Fruit fly (Drosophila melanogaster) whole organism, prepupa: ENCODE results near the gene yps.

Experiments
- Blimp-1 ChIP-seq: fragments of 200-800 bp; sonication (Bioruptor generic); optimal IDR thresholded peaks from 3 replicates; lab custom pipeline; 2017; ENCODE audit warnings: missing biosample characterization, missing genetic modification characterization, mild to moderate bottlenecking, moderate library complexity, missing genetic modification reagents
- CG10631 ChIP-seq: fragments of 200-800 bp; sonication (Bioruptor generic); optimal IDR thresholded peaks from 2 replicates; lab custom pipeline; 2016; ENCODE audit warnings: missing biosample characterization, missing genetic modification characterization
- CG10669 ChIP-seq: fragments of 200-800 bp; sonication (Bioruptor generic); optimal IDR thresholded peaks from 3 replicates; lab custom pipeline; 2018; ENCODE audit warnings: missing biosample characterization, mild to moderate bottlenecking, missing genetic modification characterization, moderate library complexity
- CG11294 ChIP-seq: fragments of 200-800 bp; sonication (Bioruptor generic); IDR thresholded peaks from 2 replicates; pipeline ENCODE4 v1.3.6; 2022; ENCODE audit warnings: missing biosample characterization, missing genetic modification characterization
- CG11762 ChIP-seq: fragments of 200-800 bp; sonication (Bioruptor generic); optimal IDR thresholded peaks from 3 replicates; lab custom pipeline; 2016; ENCODE audit warnings: missing biosample characterization, missing genetic modification characterization; ENCODE audit not compliant: insufficient read depth
- CG11902 ChIP-seq: fragments of 200-800 bp; sonication (Bioruptor generic); optimal IDR thresholded peaks from 3 replicates; lab custom pipeline; 2016; ENCODE audit warnings: missing biosample characterization, missing genetic modification characterization
- CG15336 ChIP-seq: fragments of 200-800 bp; sonication (Bioruptor generic); IDR thresholded peaks from 2 replicates; pipeline ENCODE4 v1.3.6; 2022; ENCODE audit warnings: missing biosample characterization, missing genetic modification characterization
- CG1621 ChIP-seq: fragments of 200-800 bp; sonication (Bioruptor generic); optimal IDR thresholded peaks from 3 replicates; lab custom pipeline; 2018; ENCODE audit warnings: missing biosample characterization, mild to moderate bottlenecking, missing genetic modification characterization
- CG31627 ChIP-seq: fragments of 200-800 bp; sonication (Bioruptor generic); optimal IDR thresholded peaks from 3 replicates; lab custom pipeline; 2016; ENCODE audit warnings: missing biosample characterization, missing genetic modification characterization
- CG3919 ChIP-seq: fragments of 200-800 bp; sonication (Bioruptor generic); optimal IDR thresholded peaks from 3 replicates; lab custom pipeline; 2016; ENCODE audit warnings: missing biosample characterization, missing genetic modification characterization
- CG4318 ChIP-seq: fragments of 200-800 bp; sonication (Bioruptor generic); optimal IDR thresholded peaks from 3 replicates; lab custom pipeline; 2017; ENCODE audit warnings: missing biosample characterization, mild to moderate bottlenecking, missing genetic modification characterization
- CG6276 ChIP-seq: fragments of 200-800 bp; sonication (Bioruptor generic); optimal IDR thresholded peaks from 2 replicates; lab custom pipeline; 2017; ENCODE audit warnings: missing biosample characterization, mild to moderate bottlenecking, missing genetic modification characterization
- CG6792 ChIP-seq: fragments of 200-800 bp; sonication (Bioruptor generic); optimal IDR thresholded peaks from 3 replicates; lab custom pipeline; 2016; ENCODE audit warnings: missing biosample characterization, missing genetic modification characterization
- CG6808 ChIP-seq: fragments of 200-800 bp; sonication (Bioruptor generic); optimal IDR thresholded peaks from 3 replicates; lab custom pipeline; 2017; ENCODE audit warnings: missing biosample characterization, missing genetic modification characterization, mild to moderate bottlenecking, moderate library complexity, missing genetic modification reagents
- CG6854 ChIP-seq: fragments of 200-800 bp; sonication (Bioruptor generic); optimal IDR thresholded peaks from 2 replicates; lab custom pipeline; 2017; ENCODE audit warnings: missing biosample characterization, mild to moderate bottlenecking, missing genetic modification characterization
- CG7368 ChIP-seq: fragments of 200-800 bp; sonication (Bioruptor generic); optimal IDR thresholded peaks from 3 replicates; lab custom pipeline; 2016; ENCODE audit warnings: missing biosample characterization, missing genetic modification characterization
- CG8319 ChIP-seq: fragments of 200-800 bp; sonication (Bioruptor generic); optimal IDR thresholded peaks from 3 replicates; lab custom pipeline; 2016; ENCODE audit warnings: missing biosample characterization, missing genetic modification characterization
- CG8632 ChIP-seq: fragments of 200-800 bp; sonication (Bioruptor generic); optimal IDR thresholded peaks from 3 replicates; lab custom pipeline; 2016; ENCODE audit warnings: missing biosample characterization, missing genetic modification characterization
- CG9139 ChIP-seq: fragments of 200-800 bp; sonication (Bioruptor generic); optimal IDR thresholded peaks from 3 replicates; lab custom pipeline; 2017; ENCODE audit warnings: missing biosample characterization, mild to moderate bottlenecking, missing genetic modification characterization
- Eip75B ChIP-seq: fragments of 200-800 bp; sonication (Bioruptor generic); optimal IDR thresholded peaks from 3 replicates; lab custom pipeline; 2016; ENCODE audit warnings: missing biosample characterization, missing genetic modification characterization
- Eip78C ChIP-seq: fragments of 200-800 bp; sonication (Bioruptor generic); peaks from one replicate; lab custom pipeline; 2016; ENCODE audit warnings: missing biosample characterization, missing genetic modification characterization
- Eip93F ChIP-seq: fragments of 200-800 bp; sonication (Bioruptor generic); optimal IDR thresholded peaks from 2 replicates; lab custom pipeline; 2016; ENCODE audit warnings: missing biosample characterization, mild to moderate bottlenecking, missing genetic modification characterization
- Gug ChIP-seq: fragments of 200-800 bp; sonication (Bioruptor generic); IDR thresholded peaks from 2 replicates; pipeline ENCODE4 v1.3.6; 2022; ENCODE audit warnings: missing biosample characterization, missing genetic modification characterization
- Hr38 ChIP-seq: sonication (Bioruptor generic); optimal IDR thresholded peaks from 2 replicates; lab custom pipeline; 2016; ENCODE audit warnings: missing biosample characterization, missing genetic modification characterization
- Hr39 ChIP-seq: fragments of 200-800 bp; sonication (Bioruptor generic); optimal IDR thresholded peaks from 2 replicates; lab custom pipeline; 2016; ENCODE audit warnings: missing biosample characterization, missing genetic modification characterization
- Lpt ChIP-seq: fragments of 200-800 bp; sonication (Bioruptor generic); optimal IDR thresholded peaks from 3 replicates; lab custom pipeline; 2016; ENCODE audit warnings: missing biosample characterization, missing genetic modification characterization
- Met ChIP-seq: fragments of 200-800 bp; sonication (Bioruptor generic); optimal IDR thresholded peaks from 3 replicates; lab custom pipeline; 2016; ENCODE audit warnings: missing biosample characterization, missing genetic modification characterization
- OdsH ChIP-seq: fragments of 200-800 bp; sonication (Bioruptor generic); optimal IDR thresholded peaks from 3 replicates; lab custom pipeline; 2016; ENCODE audit warnings: missing biosample characterization, missing genetic modification characterization
- Smox ChIP-seq: fragments of 200-800 bp; sonication (Bioruptor generic); optimal IDR thresholded peaks from 3 replicates; lab custom pipeline; 2016; ENCODE audit warnings: missing biosample characterization, missing genetic modification characterization
- Sox102F ChIP-seq: fragments of 200-800 bp; sonication (Bioruptor generic); optimal IDR thresholded peaks from 2 replicates; lab custom pipeline; 2016; ENCODE audit warnings: missing biosample characterization, mild to moderate bottlenecking, missing genetic modification characterization
- Sox14 ChIP-seq: fragments of 200-800 bp; sonication (Bioruptor generic); optimal IDR thresholded peaks from 3 replicates; lab custom pipeline; 2016; ENCODE audit warnings: missing biosample characterization, missing genetic modification characterization
- Sox15 ChIP-seq: fragments of 200-800 bp; sonication (Bioruptor generic); optimal IDR thresholded peaks from 3 replicates; lab custom pipeline; 2016; ENCODE audit warnings: missing biosample characterization, missing genetic modification characterization
- achi ChIP-seq: fragments of 200-800 bp; sonication (Bioruptor generic); optimal IDR thresholded peaks from 3 replicates; lab custom pipeline; 2016; ENCODE audit warnings: missing biosample characterization, missing genetic modification characterization
- acj6 ChIP-seq: fragments of 200-800 bp; sonication (Bioruptor generic); optimal IDR thresholded peaks from 3 replicates; lab custom pipeline; 2016; ENCODE audit warnings: missing biosample characterization, missing genetic modification characterization
- cyc ChIP-seq: fragments of 200-800 bp; sonication (Bioruptor generic); optimal IDR thresholded peaks from 3 replicates; lab custom pipeline; 2016; ENCODE audit warnings: missing biosample characterization, missing genetic modification characterization
- dsx ChIP-seq: fragments of 200-800 bp; optimal IDR thresholded peaks from 3 replicates; lab custom pipeline; 2019; ENCODE audit warnings: missing biosample characterization, mild to moderate bottlenecking, missing genetic modification characterization, moderate library complexity; ENCODE audit not compliant: poor library complexity, severe bottlenecking
- eg ChIP-seq: fragments of 200-800 bp; sonication (Bioruptor generic); IDR thresholded peaks from 3 replicates; pipeline ENCODE4 v1.3.6; 2022; ENCODE audit warnings: missing biosample characterization, missing genetic modification characterization
- esn ChIP-seq: fragments of 200-800 bp; sonication (Bioruptor generic); optimal IDR thresholded peaks from 2 replicates; lab custom pipeline; 2016; ENCODE audit warnings: missing biosample characterization, mild to moderate bottlenecking, missing genetic modification characterization, moderate library complexity
- fd59A ChIP-seq: fragments of 200-800 bp; sonication (Bioruptor generic); optimal IDR thresholded peaks from 2 replicates; lab custom pipeline; 2017; ENCODE audit warnings: missing biosample characterization, mild to moderate bottlenecking, missing genetic modification characterization, missing genetic modification reagents
- fd85E ChIP-seq: fragments of 200-800 bp; sonication (Bioruptor generic); optimal IDR thresholded peaks from 3 replicates; lab custom pipeline; 2016; ENCODE audit warnings: missing biosample characterization, missing genetic modification characterization
- lz ChIP-seq: fragments of 200-800 bp; sonication (Bioruptor generic); optimal IDR thresholded peaks from 3 replicates; lab custom pipeline; 2016; ENCODE audit warnings: missing biosample characterization, missing genetic modification characterization
- net ChIP-seq: fragments of 200-800 bp; sonication (Bioruptor generic); optimal IDR thresholded peaks from 3 replicates; lab custom pipeline; 2016; ENCODE audit warnings: missing biosample characterization, missing genetic modification characterization
- spab ChIP-seq: fragments of 200-800 bp; sonication (Bioruptor generic); optimal IDR thresholded peaks from 2 replicates; lab custom pipeline; 2017; ENCODE audit warnings: missing biosample characterization, mild to moderate bottlenecking, missing genetic modification characterization, missing genetic modification reagents
- svp ChIP-seq: fragments of 200-800 bp; sonication (Bioruptor generic); peaks from one replicate; lab custom pipeline; 2016; ENCODE audit warnings: missing biosample characterization, missing genetic modification characterization
- topi ChIP-seq: fragments of 200-800 bp; sonication (Bioruptor generic); optimal IDR thresholded peaks from 3 replicates; lab custom pipeline; 2016; ENCODE audit warnings: missing biosample characterization, missing genetic modification characterization
- vri ChIP-seq: fragments of 200-800 bp; sonication (Bioruptor generic); optimal IDR thresholded peaks from 3 replicates; lab custom pipeline; 2016; ENCODE audit warnings: missing biosample characterization, mild to moderate bottlenecking, missing genetic modification characterization

The yps gene

DNA sequence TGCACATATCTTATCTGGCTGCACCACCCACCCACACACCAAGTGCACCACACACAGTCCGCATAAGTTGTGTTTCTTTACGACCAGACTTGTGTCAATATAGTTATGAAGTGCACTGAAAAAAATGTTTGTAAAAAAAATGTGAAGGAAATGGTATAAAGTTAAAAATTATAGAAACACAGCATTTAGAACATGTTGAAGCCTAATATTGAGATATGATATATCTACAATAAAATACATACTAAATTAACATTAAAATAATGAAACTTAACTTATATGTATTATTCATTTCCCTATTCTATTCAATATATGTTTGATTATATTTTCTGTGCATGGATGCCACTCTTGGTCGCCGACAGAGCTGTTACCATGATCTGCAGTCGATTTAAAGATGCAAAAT, 12.0 kb downstream of the yps start (continued):
- TF ChIP-seq achi, result peak; percentile 33
- TF ChIP-seq Blimp-1 (GFP tag; lab: Kevin White, UChicago), result no peak
- TF ChIP-seq Sox15 (GFP tag; lab: Kevin White, UChicago), result no peak
- TF ChIP-seq fd85E (GFP tag; lab: Kevin White, UChicago), result no peak
- TF ChIP-seq Eip93F (GFP tag; lab: Kevin White, UChicago), result no peak
- TF ChIP-seq CG8632 (GFP tag; lab: Kevin White, UChicago), result peak; percentile 8
- peak; percentile 22 for TF ChIP-seq spab (GFP tag; lab: Kevin White, UChicago)
- TF ChIP-seq CG11294 (GFP tag; lab: Robert Waterston, UW), result no peak
- no peak for TF ChIP-seq CG4318
- TF ChIP-seq CG11902 (GFP tag; lab: Kevin White, UChicago), result no peak
- TF ChIP-seq dsx (GFP tag; lab: Kevin White, UChicago), result peak; percentile 50
- no peak for TF ChIP-seq Sox14
- peak; percentile 7 for TF ChIP-seq fd59A (GFP tag; lab: Kevin White, UChicago)
- no peak for TF ChIP-seq net (GFP tag; lab: Kevin White, UChicago)
- TF ChIP-seq CG6854 (GFP tag; lab: Kevin White, UChicago), result no peak
- TF ChIP-seq Smox (GFP tag; lab: Kevin White, UChicago), result no peak
- no peak for TF ChIP-seq CG9139 (GFP tag; lab: Kevin White, UChicago)
- no peak for TF ChIP-seq Met (GFP tag; lab: Kevin White, UChicago)
- no peak for TF ChIP-seq Sox102F
- peak; percentile 13 for TF ChIP-seq CG3919
- no peak for TF ChIP-seq OdsH (GFP tag; lab: Kevin White, UChicago)
- TF ChIP-seq CG6792 (GFP tag; lab: Kevin White, UChicago), result no peak

DNA sequence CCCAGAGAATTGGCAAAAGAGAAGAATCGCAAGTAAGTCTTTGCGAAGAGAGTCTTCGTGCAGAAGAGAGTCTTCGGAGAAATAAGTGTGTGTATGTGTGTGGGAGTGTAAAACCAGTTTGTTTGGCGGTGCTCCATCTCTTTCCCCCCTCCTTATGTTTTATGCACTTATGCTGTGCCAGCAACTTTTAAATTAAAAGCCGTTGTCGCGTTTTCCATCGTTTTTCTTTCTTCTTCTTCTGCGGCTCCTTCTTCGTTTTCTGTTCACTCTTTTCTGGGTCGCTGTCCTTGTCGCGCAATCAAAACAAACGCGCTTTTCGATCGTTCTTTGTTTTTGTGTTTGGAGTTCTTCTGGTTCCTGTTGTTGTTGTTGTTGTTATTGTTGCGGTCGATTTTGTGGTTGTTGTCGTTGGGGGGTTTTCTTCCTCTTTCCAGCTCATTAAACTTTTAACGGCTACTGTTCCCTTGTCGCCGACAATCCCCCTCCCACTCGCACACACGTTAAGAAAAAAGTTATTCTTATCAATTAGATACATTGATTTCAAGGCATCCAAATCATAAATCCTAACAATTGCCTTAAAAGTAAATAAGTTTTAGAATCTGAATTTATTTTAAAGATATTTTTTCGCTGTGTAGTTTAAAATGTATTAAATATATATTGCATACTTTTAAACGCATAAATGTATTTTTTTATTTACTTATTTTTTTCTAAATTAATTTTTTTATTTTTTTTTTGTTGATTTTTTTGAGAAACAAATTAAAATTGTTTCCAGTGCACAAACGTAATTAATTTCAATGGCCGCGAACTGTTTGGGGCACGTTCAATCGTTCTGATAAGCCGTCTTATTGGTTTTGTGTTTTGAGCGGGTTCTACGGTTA, 13.6 kb downstream of the yps start:
- TF ChIP-seq esn (peak; percentile 84), svp (GFP tag; lab: Kevin White, UChicago) (peak; percentile 93), CG6792 (GFP tag; lab: Kevin White, UChicago) (peak; percentile 65), achi (peak; percentile 80), CG11294 (GFP tag; lab: Robert Waterston, UW) (peak; percentile 39; the same call in 1 of the 2 replicates), OdsH (GFP tag; lab: Kevin White, UChicago) (peak; percentile 83), vri (GFP tag; lab: Kevin White, UChicago) (peak; percentile 50), CG1621 (tag; lab: Kevin White, UChicago) (peak; percentile 21), Gug (peak; percentile 63; the same call in 1 of the 2 replicates), Eip75B (peak; percentile 65), CG6854 (GFP tag; lab: Kevin White, UChicago) (peak; percentile 94), CG6276 (GFP tag; lab: Kevin White, UChicago) (peak; percentile 59), Hr38 (GFP tag; lab: Kevin White, UChicago) (no peak), dsx (GFP tag; lab: Kevin White, UChicago) (peak; percentile 83), CG4318 (peak; percentile 54), Blimp-1 (GFP tag; lab: Kevin White, UChicago) (peak; percentile 73), CG10631 (GFP tag; lab: Kevin White, UChicago) (peak; percentile 60), CG8319 (GFP tag; lab: Kevin White, UChicago) (peak; percentile 60), CG31627 (GFP tag; lab: Kevin White, UChicago) (peak; percentile 81), CG15336 (GFP tag; lab: Robert Waterston, UW) (peak; percentile 72), Sox102F (peak; percentile 72), acj6 (GFP tag; lab: Kevin White, UChicago) (peak; percentile 83), CG11902 (GFP tag; lab: Kevin White, UChicago) (peak; percentile 47), CG7368 (GFP tag; lab: Kevin White, UChicago) (peak; percentile 58), lz (peak; percentile 74), Hr39 (GFP tag; lab: Kevin White, UChicago) (peak; percentile 75), Eip78C (GFP tag; lab: Kevin White, UChicago) (peak; percentile 95), CG10669 (peak; percentile 69), CG6808 (GFP tag; lab: Kevin White, UChicago) (peak; percentile 62), Smox (GFP tag; lab: Kevin White, UChicago) (peak; percentile 78), CG11762 (peak; percentile 59), topi (peak; percentile 82), cyc (GFP tag; lab: Kevin White, UChicago) (peak; percentile 77), CG3919 (peak; percentile 78), eg (peak; percentile 70), Lpt (GFP tag; lab: Kevin White, UChicago) (peak; percentile 45)
